Worm (Caenorhabditis elegans) whole organism, late embryonic: ENCODE results near the gene unc-10.

Source experiments
- ama-1 ChIP-seq: fragments of 150-350 bp; optimal IDR thresholded peaks from 2 replicates; lab custom pipeline; 2014
- dve-1 ChIP-seq: sonication (generic microtip); optimal IDR thresholded peaks from 2 replicates; lab custom pipeline; 2017; ENCODE audit warnings: antibody characterized with exemption, mild to moderate bottlenecking, missing genetic modification characterization, missing compliant biosample characterization
- fkh-10 ChIP-seq: fragments of 150-350 bp; optimal IDR thresholded peaks from 2 replicates; lab custom pipeline; 2014; ENCODE audit warnings: missing biosample characterization, missing genetic modification reagents, missing genetic modification characterization
- hlh-15 ChIP-seq: sonication (generic microtip); optimal IDR thresholded peaks from 2 replicates; lab custom pipeline; 2016; ENCODE audit warnings: missing genetic modification characterization, missing compliant biosample characterization
- hlh-30 ChIP-seq: sonication (generic microtip); optimal IDR thresholded peaks from 2 replicates; lab custom pipeline; 2017; ENCODE audit warnings: antibody characterized with exemption, missing genetic modification characterization, missing compliant biosample characterization; ENCODE audit not compliant: insufficient read depth
- nfya-1 ChIP-seq: sonication (generic microtip); optimal IDR thresholded peaks from 2 replicates; lab custom pipeline; 2017; ENCODE audit warnings: missing genetic modification characterization, mild to moderate bottlenecking, missing compliant biosample characterization, antibody characterized with exemption, moderate library complexity
- nhr-11 ChIP-seq: fragments of 150-350 bp; optimal IDR thresholded peaks from 2 replicates; lab custom pipeline; 2014; ENCODE audit warnings: missing biosample characterization, missing genetic modification characterization
- pax-1 ChIP-seq: fragments of 150-350 bp; optimal IDR thresholded peaks from 2 replicates; lab custom pipeline; 2014; ENCODE audit warnings: missing biosample characterization, missing genetic modification characterization
- pha-2 ChIP-seq: sonication (generic microtip); optimal IDR thresholded peaks from 2 replicates; lab custom pipeline; 2017; ENCODE audit warnings: mild to moderate bottlenecking, missing genetic modification characterization, missing compliant biosample characterization
- unc-3 ChIP-seq, 2 experiments: fragments of 200-800 bp in 1 of 2; sonication (Bioruptor generic) in 1 of 2; sonication (generic microtip) in 1 of 2; conservative IDR thresholded peaks in 1 of 2; optimal IDR thresholded peaks in 1 of 2; 2 replicates each; pipeline versions ENCODE4 v1.3.6 to Lab custom; 2016 to 2022; ENCODE audit warnings: missing compliant biosample characterization in 2 of 2, missing genetic modification characterization in 2 of 2, missing genetic modification reagents in 1 of 2

DNA sequence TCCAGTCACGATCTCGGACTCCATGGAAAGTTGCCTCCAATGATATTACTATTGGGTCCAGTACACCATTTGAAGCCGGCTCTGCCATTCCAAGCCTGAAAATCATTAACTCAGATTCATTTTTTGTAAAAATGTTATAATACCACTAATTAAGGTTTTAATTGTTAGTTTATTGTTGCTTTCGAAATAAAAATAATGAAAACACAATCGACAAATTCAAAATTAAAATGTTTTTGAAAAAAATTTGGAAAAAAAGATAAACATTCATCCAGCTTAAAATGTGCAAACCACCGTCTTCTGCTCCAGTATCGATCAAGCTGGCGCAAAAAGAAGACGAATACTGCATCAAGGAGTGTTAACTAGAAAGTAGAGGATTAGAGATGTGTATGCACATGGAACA, 23.2 kb downstream of the unc-10 start, which contains the start of gene F46H5.5:
- TF ChIP-seq fkh-10 (GFP tag; lab: Kevin White, UChicago) (no peak), pax-1 (tag; lab: Kevin White, UChicago) (no peak), hlh-30 (no peak), hlh-15 (no peak), nfya-1 (tag; lab: Kevin White, UChicago) (no peak), unc-3 (GFP tag; conservative IDR thresholded peaks at IDR 0.05; lab: Robert Waterston, UW) (no peak), unc-3 (tag; optimal IDR thresholded peaks at IDR 0.05; lab: Kevin White, UChicago) (no peak), ama-1 (lab: Kevin White, UChicago) (no peak), pha-2 (tag; lab: Kevin White, UChicago) (no peak), nhr-11 (tag; lab: Kevin White, UChicago) (no peak), dve-1 (tag; lab: Kevin White, UChicago) (no peak)
